Fruit fly (Drosophila melanogaster) whole organism, prepupa: ENCODE data around the gene PGAP2.

Source experiments
- Blimp-1 ChIP-seq: fragments of 200-800 bp; sonication (Bioruptor generic); optimal IDR thresholded peaks from 3 replicates; lab custom pipeline; 2017; ENCODE audit warnings: missing biosample characterization, missing genetic modification characterization, mild to moderate bottlenecking, moderate library complexity, missing genetic modification reagents
- CG10669 ChIP-seq: fragments of 200-800 bp; sonication (Bioruptor generic); optimal IDR thresholded peaks from 3 replicates; lab custom pipeline; 2018; ENCODE audit warnings: missing biosample characterization, mild to moderate bottlenecking, missing genetic modification characterization, moderate library complexity
- CG11762 ChIP-seq: fragments of 200-800 bp; sonication (Bioruptor generic); optimal IDR thresholded peaks from 3 replicates; lab custom pipeline; 2016; ENCODE audit warnings: missing biosample characterization, missing genetic modification characterization; ENCODE audit not compliant: insufficient read depth
- CG11902 ChIP-seq: fragments of 200-800 bp; sonication (Bioruptor generic); optimal IDR thresholded peaks from 3 replicates; lab custom pipeline; 2016; ENCODE audit warnings: missing biosample characterization, missing genetic modification characterization
- CG15336 ChIP-seq: fragments of 200-800 bp; sonication (Bioruptor generic); IDR thresholded peaks from 2 replicates; pipeline ENCODE4 v1.3.6; 2022; ENCODE audit warnings: missing biosample characterization, missing genetic modification characterization
- CG16779 ChIP-seq: fragments of 200-800 bp; sonication (Bioruptor generic); optimal IDR thresholded peaks from 3 replicates; lab custom pipeline; 2017; ENCODE audit warnings: missing biosample characterization, mild to moderate bottlenecking, missing genetic modification characterization
- CG3032 ChIP-seq: fragments of 200-800 bp; optimal IDR thresholded peaks from 2 replicates; lab custom pipeline; 2019; ENCODE audit warnings: missing biosample characterization, mild to moderate bottlenecking, missing genetic modification characterization, moderate library complexity
- CG31627 ChIP-seq: fragments of 200-800 bp; sonication (Bioruptor generic); optimal IDR thresholded peaks from 3 replicates; lab custom pipeline; 2016; ENCODE audit warnings: missing biosample characterization, missing genetic modification characterization
- CG32006 ChIP-seq: fragments of 200-800 bp; sonication (Bioruptor generic); optimal IDR thresholded peaks from 3 replicates; lab custom pipeline; 2017; ENCODE audit warnings: missing biosample characterization, mild to moderate bottlenecking, missing genetic modification characterization
- CG34406 ChIP-seq: fragments of 200-800 bp; sonication (Bioruptor generic); optimal IDR thresholded peaks from 3 replicates; lab custom pipeline; 2016; ENCODE audit warnings: missing biosample characterization, missing genetic modification characterization
- CG3919 ChIP-seq: fragments of 200-800 bp; sonication (Bioruptor generic); optimal IDR thresholded peaks from 3 replicates; lab custom pipeline; 2016; ENCODE audit warnings: missing biosample characterization, missing genetic modification characterization
- CG6163 ChIP-seq: fragments of 200-800 bp; sonication (Bioruptor generic); IDR thresholded peaks from 3 replicates; pipeline ENCODE4 v1.3.6; 2022; ENCODE audit warnings: missing biosample characterization, missing genetic modification characterization
- CG6808 ChIP-seq: fragments of 200-800 bp; sonication (Bioruptor generic); optimal IDR thresholded peaks from 3 replicates; lab custom pipeline; 2017; ENCODE audit warnings: missing biosample characterization, missing genetic modification characterization, mild to moderate bottlenecking, moderate library complexity, missing genetic modification reagents
- CG6854 ChIP-seq: fragments of 200-800 bp; sonication (Bioruptor generic); optimal IDR thresholded peaks from 2 replicates; lab custom pipeline; 2017; ENCODE audit warnings: missing biosample characterization, mild to moderate bottlenecking, missing genetic modification characterization
- CG7368 ChIP-seq: fragments of 200-800 bp; sonication (Bioruptor generic); optimal IDR thresholded peaks from 3 replicates; lab custom pipeline; 2016; ENCODE audit warnings: missing biosample characterization, missing genetic modification characterization
- CG8119 ChIP-seq: fragments of 200-800 bp; sonication (Bioruptor generic); IDR thresholded peaks from 3 replicates; pipeline ENCODE4 v1.3.6; 2022; ENCODE audit warnings: missing biosample characterization, missing genetic modification characterization
- CG8632 ChIP-seq: fragments of 200-800 bp; sonication (Bioruptor generic); optimal IDR thresholded peaks from 3 replicates; lab custom pipeline; 2016; ENCODE audit warnings: missing biosample characterization, missing genetic modification characterization
- CG9139 ChIP-seq: fragments of 200-800 bp; sonication (Bioruptor generic); optimal IDR thresholded peaks from 3 replicates; lab custom pipeline; 2017; ENCODE audit warnings: missing biosample characterization, mild to moderate bottlenecking, missing genetic modification characterization
- Eip75B ChIP-seq: fragments of 200-800 bp; sonication (Bioruptor generic); optimal IDR thresholded peaks from 3 replicates; lab custom pipeline; 2016; ENCODE audit warnings: missing biosample characterization, missing genetic modification characterization
- Eip93F ChIP-seq: fragments of 200-800 bp; sonication (Bioruptor generic); optimal IDR thresholded peaks from 2 replicates; lab custom pipeline; 2016; ENCODE audit warnings: missing biosample characterization, mild to moderate bottlenecking, missing genetic modification characterization
- Ets21C ChIP-seq: fragments of 200-800 bp; sonication (Bioruptor generic); optimal IDR thresholded peaks from 3 replicates; lab custom pipeline; 2016; ENCODE audit warnings: missing biosample characterization, missing genetic modification characterization
- Ets96B ChIP-seq: fragments of 200-800 bp; optimal IDR thresholded peaks from 2 replicates; lab custom pipeline; 2019; ENCODE audit warnings: missing biosample characterization, mild to moderate bottlenecking, missing genetic modification characterization, moderate library complexity
- Gug ChIP-seq: fragments of 200-800 bp; sonication (Bioruptor generic); IDR thresholded peaks from 2 replicates; pipeline ENCODE4 v1.3.6; 2022; ENCODE audit warnings: missing biosample characterization, missing genetic modification characterization
- Hr38 ChIP-seq: sonication (Bioruptor generic); optimal IDR thresholded peaks from 2 replicates; lab custom pipeline; 2016; ENCODE audit warnings: missing biosample characterization, missing genetic modification characterization
- Hr39 ChIP-seq: fragments of 200-800 bp; sonication (Bioruptor generic); optimal IDR thresholded peaks from 2 replicates; lab custom pipeline; 2016; ENCODE audit warnings: missing biosample characterization, missing genetic modification characterization
- Hr4 ChIP-seq: fragments of 200-800 bp; sonication (Bioruptor generic); optimal IDR thresholded peaks from 3 replicates; lab custom pipeline; 2016; ENCODE audit warnings: missing biosample characterization, missing genetic modification characterization
- Lpt ChIP-seq: fragments of 200-800 bp; sonication (Bioruptor generic); optimal IDR thresholded peaks from 3 replicates; lab custom pipeline; 2016; ENCODE audit warnings: missing biosample characterization, missing genetic modification characterization
- Met ChIP-seq: fragments of 200-800 bp; sonication (Bioruptor generic); optimal IDR thresholded peaks from 3 replicates; lab custom pipeline; 2016; ENCODE audit warnings: missing biosample characterization, missing genetic modification characterization
- OdsH ChIP-seq: fragments of 200-800 bp; sonication (Bioruptor generic); optimal IDR thresholded peaks from 3 replicates; lab custom pipeline; 2016; ENCODE audit warnings: missing biosample characterization, missing genetic modification characterization
- Sox102F ChIP-seq: fragments of 200-800 bp; sonication (Bioruptor generic); optimal IDR thresholded peaks from 2 replicates; lab custom pipeline; 2016; ENCODE audit warnings: missing biosample characterization, mild to moderate bottlenecking, missing genetic modification characterization
- Sox14 ChIP-seq: fragments of 200-800 bp; sonication (Bioruptor generic); optimal IDR thresholded peaks from 3 replicates; lab custom pipeline; 2016; ENCODE audit warnings: missing biosample characterization, missing genetic modification characterization
- Sox15 ChIP-seq: fragments of 200-800 bp; sonication (Bioruptor generic); optimal IDR thresholded peaks from 3 replicates; lab custom pipeline; 2016; ENCODE audit warnings: missing biosample characterization, missing genetic modification characterization
- achi ChIP-seq: fragments of 200-800 bp; sonication (Bioruptor generic); optimal IDR thresholded peaks from 3 replicates; lab custom pipeline; 2016; ENCODE audit warnings: missing biosample characterization, missing genetic modification characterization
- cyc ChIP-seq: fragments of 200-800 bp; sonication (Bioruptor generic); optimal IDR thresholded peaks from 3 replicates; lab custom pipeline; 2016; ENCODE audit warnings: missing biosample characterization, missing genetic modification characterization
- dsx ChIP-seq: fragments of 200-800 bp; optimal IDR thresholded peaks from 3 replicates; lab custom pipeline; 2019; ENCODE audit warnings: missing biosample characterization, mild to moderate bottlenecking, missing genetic modification characterization, moderate library complexity; ENCODE audit not compliant: poor library complexity, severe bottlenecking
- esn ChIP-seq: fragments of 200-800 bp; sonication (Bioruptor generic); optimal IDR thresholded peaks from 2 replicates; lab custom pipeline; 2016; ENCODE audit warnings: missing biosample characterization, mild to moderate bottlenecking, missing genetic modification characterization, moderate library complexity
- fd59A ChIP-seq: fragments of 200-800 bp; sonication (Bioruptor generic); optimal IDR thresholded peaks from 2 replicates; lab custom pipeline; 2017; ENCODE audit warnings: missing biosample characterization, mild to moderate bottlenecking, missing genetic modification characterization, missing genetic modification reagents
- fd85E ChIP-seq: fragments of 200-800 bp; sonication (Bioruptor generic); optimal IDR thresholded peaks from 3 replicates; lab custom pipeline; 2016; ENCODE audit warnings: missing biosample characterization, missing genetic modification characterization
- fkh ChIP-seq: fragments of 200-800 bp; sonication (Bioruptor generic); optimal IDR thresholded peaks from 3 replicates; lab custom pipeline; 2017; ENCODE audit warnings: missing biosample characterization, mild to moderate bottlenecking, missing genetic modification characterization, moderate library complexity
- lz ChIP-seq: fragments of 200-800 bp; sonication (Bioruptor generic); optimal IDR thresholded peaks from 3 replicates; lab custom pipeline; 2016; ENCODE audit warnings: missing biosample characterization, missing genetic modification characterization
- net ChIP-seq: fragments of 200-800 bp; sonication (Bioruptor generic); optimal IDR thresholded peaks from 3 replicates; lab custom pipeline; 2016; ENCODE audit warnings: missing biosample characterization, missing genetic modification characterization
- pdm3 ChIP-seq: fragments of 200-800 bp; sonication (Bioruptor generic); optimal IDR thresholded peaks from 3 replicates; lab custom pipeline; 2016; ENCODE audit warnings: missing biosample characterization, missing genetic modification characterization
- salr ChIP-seq, 2 experiments: fragments of 200-800 bp; sonication (Bioruptor generic); optimal IDR thresholded peaks; 3 replicates each; lab custom pipeline; 2016 to 2018; ENCODE audit warnings: missing biosample characterization in 2 of 2, missing genetic modification characterization in 2 of 2, mild to moderate bottlenecking in 1 of 2
- spab ChIP-seq: fragments of 200-800 bp; sonication (Bioruptor generic); optimal IDR thresholded peaks from 2 replicates; lab custom pipeline; 2017; ENCODE audit warnings: missing biosample characterization, mild to moderate bottlenecking, missing genetic modification characterization, missing genetic modification reagents
- svp ChIP-seq: fragments of 200-800 bp; sonication (Bioruptor generic); peaks from one replicate; lab custom pipeline; 2016; ENCODE audit warnings: missing biosample characterization, missing genetic modification characterization
- topi ChIP-seq: fragments of 200-800 bp; sonication (Bioruptor generic); optimal IDR thresholded peaks from 3 replicates; lab custom pipeline; 2016; ENCODE audit warnings: missing biosample characterization, missing genetic modification characterization
- vri ChIP-seq: fragments of 200-800 bp; sonication (Bioruptor generic); optimal IDR thresholded peaks from 3 replicates; lab custom pipeline; 2016; ENCODE audit warnings: missing biosample characterization, mild to moderate bottlenecking, missing genetic modification characterization

PGAP2 gene

dm6 chr2L:843301-843700, 24.0 kb upstream of the PGAP2 start (continued):
- TF ChIP-seq salr (GFP tag; optimal IDR thresholded peaks at IDR 0.05; lab: Kevin White, UChicago) = no peak
- TF ChIP-seq dsx (GFP tag; lab: Kevin White, UChicago) = no peak
- no peak for TF ChIP-seq Sox15
- no peak for TF ChIP-seq CG11902 (GFP tag; lab: Kevin White, UChicago)
- peak; percentile 40 for TF ChIP-seq CG31627 (GFP tag; lab: Kevin White, UChicago)
- peak; percentile 24 for TF ChIP-seq Ets21C (GFP tag; lab: Kevin White, UChicago)
- no peak for TF ChIP-seq CG8119 (GFP tag; lab: Robert Waterston, UW)

dm6 chr2L:842873-843272, 23.6 kb upstream of the PGAP2 start:
- TF ChIP-seq Eip75B (GFP tag; lab: Kevin White, UChicago) (no peak), CG15336 (GFP tag; lab: Robert Waterston, UW) (no peak), Hr38 (GFP tag; lab: Kevin White, UChicago) (no peak), CG6163 (GFP tag; lab: Robert Waterston, UW) (0 out of 3 replicates have a peak, but pooled peaks have one; percentile 3), Sox14 (GFP tag; lab: Kevin White, UChicago) (peak; percentile 22), svp (GFP tag; lab: Kevin White, UChicago) (peak; percentile 95), CG9139 (GFP tag; lab: Kevin White, UChicago) (no peak)

- peak; percentile 94 for TF ChIP-seq spab (GFP tag; lab: Kevin White, UChicago)
- peak; percentile 94 for TF ChIP-seq CG15336 (GFP tag; lab: Robert Waterston, UW)
- peak; percentile 96 for TF ChIP-seq vri
- peak; percentile 95 for TF ChIP-seq CG7368 (GFP tag; lab: Kevin White, UChicago)
- TF ChIP-seq CG10669 (GFP tag; lab: Kevin White, UChicago) = peak; percentile 96
- TF ChIP-seq CG6854 = peak; percentile 92
- peak; percentile 94 for TF ChIP-seq fd59A
- TF ChIP-seq Hr38 (GFP tag; lab: Kevin White, UChicago) = peak; percentile 60
- peak; percentile 94 for TF ChIP-seq Hr39 (GFP tag; lab: Kevin White, UChicago)
- peak; percentile 93 for TF ChIP-seq Ets96B (tag; lab: Kevin White, UChicago)
- peak; percentile 87 for TF ChIP-seq Sox15
- peak; percentile 91 for TF ChIP-seq Hr4 (GFP tag; lab: Kevin White, UChicago)
- peak; percentile 96 for TF ChIP-seq Eip93F (GFP tag; lab: Kevin White, UChicago)
- peak; percentile 95 for TF ChIP-seq Ets21C (GFP tag; lab: Kevin White, UChicago)
- TF ChIP-seq CG11762 = peak; percentile 91
- TF ChIP-seq Met = peak; percentile 98
- peak; percentile 92 for TF ChIP-seq Lpt (GFP tag; lab: Kevin White, UChicago)
- peak; percentile 97 for TF ChIP-seq topi
- peak; percentile 88 for TF ChIP-seq lz (GFP tag; lab: Kevin White, UChicago)
- peak; percentile 91 for TF ChIP-seq Blimp-1 (GFP tag; lab: Kevin White, UChicago)
- peak; percentile 86 for TF ChIP-seq CG16779 (tag; lab: Kevin White, UChicago)
- peak; percentile 99 for TF ChIP-seq svp (GFP tag; lab: Kevin White, UChicago)
- TF ChIP-seq CG8632 = peak; percentile 94
- peak; percentile 97 for TF ChIP-seq pdm3 (GFP tag; lab: Kevin White, UChicago)
- peak; percentile 95 for TF ChIP-seq CG6808 (GFP tag; lab: Kevin White, UChicago)
- TF ChIP-seq net (GFP tag; lab: Kevin White, UChicago) = peak; percentile 95
- TF ChIP-seq cyc = peak; percentile 96
- TF ChIP-seq fkh (GFP tag; lab: Kevin White, UChicago) = peak; percentile 36
- TF ChIP-seq CG34406 (GFP tag; lab: Kevin White, UChicago) = peak; percentile 95
- TF ChIP-seq CG3919 (GFP tag; lab: Kevin White, UChicago) = peak; percentile 96
- peak; percentile 93 for TF ChIP-seq CG32006
- TF ChIP-seq Sox14 (GFP tag; lab: Kevin White, UChicago) = peak; percentile 98
- peak; percentile 87 to 90 for TF ChIP-seq salr (GFP tag; optimal IDR thresholded peaks at IDR 0.05; lab: Kevin White, UChicago)
- peak; percentile 98 for TF ChIP-seq Sox102F (GFP tag; lab: Kevin White, UChicago)
- peak; percentile 94 for TF ChIP-seq achi (GFP tag; lab: Kevin White, UChicago)
- peak; percentile 98 for TF ChIP-seq esn (GFP tag; lab: Kevin White, UChicago)
- TF ChIP-seq CG3032 (tag; lab: Kevin White, UChicago) = peak; percentile 96
- peak; percentile 96 for TF ChIP-seq Gug
- TF ChIP-seq OdsH (GFP tag; lab: Kevin White, UChicago) = peak; percentile 97
- TF ChIP-seq fd85E (GFP tag; lab: Kevin White, UChicago) = peak; percentile 82
These were observed 22.4 kb upstream of the PGAP2 start for dm6 chr2L:841708-842107.
